Fruit fly (Drosophila melanogaster): ENCODE measurements around the gene Hel25E.

Hel25E gene

dm6 chr2L:5546207-5546517 is 4.0 kb upstream of the Hel25E start:
- TF ChIP-seq Rel (GFP tag; optimal IDR thresholded peaks at IDR 0.05) (no peak), Rel (tag; optimal IDR thresholded peaks at IDR 0.05) (peak; percentile 41), rgr (GFP tag; optimal IDR thresholded peaks at IDR 0.05) (no peak)

DNA sequence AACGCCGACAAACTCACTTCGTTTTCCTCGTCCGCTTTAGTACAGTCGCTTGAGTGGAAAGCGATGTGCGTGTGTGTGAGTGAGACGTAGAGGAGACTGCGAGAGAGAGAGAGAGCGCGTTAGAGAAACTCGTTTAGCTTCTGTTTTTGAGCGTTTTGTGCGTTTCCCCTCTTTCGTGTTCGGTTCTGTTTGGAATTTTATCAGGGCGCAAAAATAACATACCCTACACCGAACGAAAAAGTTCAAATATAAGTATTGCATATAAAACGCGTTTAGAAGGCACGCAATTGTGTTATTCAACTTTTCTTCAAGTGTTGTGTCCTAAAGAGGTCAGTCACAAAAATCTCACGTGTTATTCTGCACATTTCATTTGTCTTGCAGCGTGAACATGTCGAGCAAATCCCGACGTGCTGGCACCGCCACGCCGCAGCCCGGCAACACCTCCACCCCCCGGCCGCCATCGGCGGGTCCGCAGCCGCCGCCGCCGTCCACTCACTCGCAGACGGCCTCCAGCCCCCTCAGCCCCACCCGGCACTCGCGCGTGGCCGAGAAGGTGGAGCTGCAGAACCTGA is 916 bp upstream of the Hel25E start:
- TF ChIP-seq fru (GFP tag; optimal IDR thresholded peaks at IDR 0.05) (no peak), HLH106 (tag; optimal IDR thresholded peaks at IDR 0.05) (peak; percentile 37), Sp1 (GFP tag; optimal IDR thresholded peaks at IDR 0.05) (peak; percentile 19), sage (GFP tag; optimal IDR thresholded peaks at IDR 0.05) (no peak), pan (optimal IDR thresholded peaks at IDR 0.05) (no peak), Rel (GFP tag; optimal IDR thresholded peaks at IDR 0.05) (no peak), Rel (tag; optimal IDR thresholded peaks at IDR 0.05) (peak; percentile 3), h (GFP tag; optimal IDR thresholded peaks at IDR 0.05) (peak; percentile 56), Vsx2 (GFP tag; optimal IDR thresholded peaks at IDR 0.05; ENCODE audit: partially characterized antibody) (no peak), tai (GFP tag; optimal IDR thresholded peaks at IDR 0.05) (no peak), Mio (GFP tag; optimal IDR thresholded peaks at IDR 0.05) (no peak), jim (GFP tag; optimal IDR thresholded peaks at IDR 0.05) (no peak), foxo (GFP tag; optimal IDR thresholded peaks at IDR 0.05) (peak; percentile 14 to 68), sv (GFP tag; optimal IDR thresholded peaks at IDR 0.05) (no peak), Hr78 (GFP tag; optimal IDR thresholded peaks at IDR 0.05) (no peak), usp (GFP tag; optimal IDR thresholded peaks at IDR 0.05) (no peak), Abd-B (GFP tag; optimal IDR thresholded peaks at IDR 0.05) (no peak), Jra (GFP tag; optimal IDR thresholded peaks at IDR 0.05) (no peak), rgr (GFP tag; optimal IDR thresholded peaks at IDR 0.05) (peak; percentile 57), CG9705 (GFP tag; optimal IDR thresholded peaks at IDR 0.05) (no peak), Dfd (GFP tag; optimal IDR thresholded peaks at IDR 0.05) (peak; percentile 98), lola (GFP tag; optimal IDR thresholded peaks at IDR 0.05) (no peak), CrebA (GFP tag; optimal IDR thresholded peaks at IDR 0.05; ENCODE audit: borderline replicate concordance) (no peak), GATAd (GFP tag; optimal IDR thresholded peaks at IDR 0.05) (no peak), Myc (optimal IDR thresholded peaks at IDR 0.05) (peak; percentile 4), ey (GFP tag; optimal IDR thresholded peaks at IDR 0.05) (peak; percentile 40), dsf (GFP tag; optimal IDR thresholded peaks at IDR 0.05; ENCODE audit: borderline replicate concordance) (no peak), Hnf4 (GFP tag; optimal IDR thresholded peaks at IDR 0.05) (no peak), dmrt93B (GFP tag; optimal IDR thresholded peaks at IDR 0.05) (no peak), OdsH (GFP tag; optimal IDR thresholded peaks at IDR 0.05) (peak; percentile 45), woc (GFP tag; optimal IDR thresholded peaks at IDR 0.05) (no peak), Hr83 (GFP tag; optimal IDR thresholded peaks at IDR 0.05; ENCODE audit: poor library complexity, severe bottlenecking) (peak; percentile 43), br (GFP tag; optimal IDR thresholded peaks at IDR 0.05) (peak; percentile 7), N (GFP tag; optimal IDR thresholded peaks at IDR 0.05) (no peak), Dif (GFP tag; optimal IDR thresholded peaks at IDR 0.05; ENCODE audit: partially characterized antibody) (peak; percentile 81), CG32264 (GFP tag; optimal IDR thresholded peaks at IDR 0.05) (no peak), dl (GFP tag; optimal IDR thresholded peaks at IDR 0.05; ENCODE audit: insufficient read depth in 1 of 2, partially characterized antibody in 2 of 2) (peak in 1 of 2 experiments; percentile 0), brk (GFP tag; optimal IDR thresholded peaks at IDR 0.05) (no peak), psq (GFP tag; optimal IDR thresholded peaks at IDR 0.05) (peak; percentile 77)

dm6 chr2L:5539034-5539433 is 3.1 kb downstream of the Hel25E start, which contains the start of gene CG14015:
Gene CG14015, minus strand, starts transcription at chr2L:5539196.
- no peak for TF ChIP-seq N (GFP tag; optimal IDR thresholded peaks at IDR 0.05)
- TF ChIP-seq br (GFP tag; optimal IDR thresholded peaks at IDR 0.05), result no peak
- no peak for TF ChIP-seq h (GFP tag; optimal IDR thresholded peaks at IDR 0.05)
- TF ChIP-seq CG9705 (GFP tag; optimal IDR thresholded peaks at IDR 0.05), result no peak
- TF ChIP-seq foxo (GFP tag; optimal IDR thresholded peaks at IDR 0.05), result no peak
- no peak for TF ChIP-seq Vsx2 (GFP tag; optimal IDR thresholded peaks at IDR 0.05; ENCODE audit: partially characterized antibody)
- no peak for TF ChIP-seq dsf (GFP tag; optimal IDR thresholded peaks at IDR 0.05; ENCODE audit: borderline replicate concordance)
- no peak for TF ChIP-seq Rel (GFP tag; optimal IDR thresholded peaks at IDR 0.05)
- no peak for TF ChIP-seq Rel (tag; optimal IDR thresholded peaks at IDR 0.05)
- no peak for TF ChIP-seq woc (GFP tag; optimal IDR thresholded peaks at IDR 0.05)
- TF ChIP-seq Mio (GFP tag; optimal IDR thresholded peaks at IDR 0.05), result no peak
- no peak for TF ChIP-seq Abd-B (GFP tag; optimal IDR thresholded peaks at IDR 0.05)

All from whole organism, wandering third instar larva.